Worm (Caenorhabditis elegans) whole organism, early embryonic: ENCODE measurements around the gene fbxb-76.
A peak's percentile ranks its signal among the peaks of the same experiment; 100 is the strongest.
"Not testable (repeated sequence)": the region's sequence is repeated elsewhere in the genome, so short reads cannot be mapped to it uniquely, and the experiment has no call there.

Source experiments
- B0310.2 ChIP-seq: sonication (generic microtip); optimal IDR thresholded peaks from 2 replicates; lab custom pipeline; 2016; ENCODE audit warnings: mild to moderate bottlenecking, missing genetic modification characterization, missing compliant biosample characterization
- F13C5.2 ChIP-seq: sonication (generic microtip); optimal IDR thresholded peaks from 2 replicates; lab custom pipeline; 2017; ENCODE audit warnings: mild to moderate bottlenecking, missing genetic modification characterization, inconsistent platforms, missing compliant biosample characterization
- aly-1 ChIP-seq: sonication (generic microtip); optimal IDR thresholded peaks from 2 replicates; lab custom pipeline; 2016; ENCODE audit warnings: missing genetic modification characterization, missing compliant biosample characterization
- ama-1 ChIP-seq: fragments of 150-350 bp; optimal IDR thresholded peaks from 2 replicates; lab custom pipeline; 2014
- ceh-13 ChIP-seq: fragments of 200-800 bp; sonication (Bioruptor generic); optimal IDR thresholded peaks from 2 replicates; lab custom pipeline; 2018; ENCODE audit warnings: mild to moderate bottlenecking, missing genetic modification characterization, missing compliant biosample characterization
- ceh-36 ChIP-seq: sonication (generic microtip); optimal IDR thresholded peaks from 2 replicates; lab custom pipeline; 2016; ENCODE audit warnings: missing genetic modification characterization, inconsistent platforms, missing compliant biosample characterization
- ets-7 ChIP-seq: sonication (generic microtip); optimal IDR thresholded peaks from 2 replicates; lab custom pipeline; 2016; ENCODE audit warnings: missing genotype, missing genetic modification characterization, missing compliant biosample characterization
- flt-1 ChIP-seq: fragments of 200-800 bp; sonication (Bioruptor generic); IDR thresholded peaks from 2 replicates; pipeline ENCODE4 v1.3.6; 2022; ENCODE audit warnings: missing genetic modification characterization, missing compliant biosample characterization
- hmbx-1 ChIP-seq: sonication (generic microtip); optimal IDR thresholded peaks from 2 replicates; lab custom pipeline; 2016; ENCODE audit warnings: mild to moderate bottlenecking, missing genetic modification characterization, missing compliant biosample characterization
- hmg-4 ChIP-seq: fragments of 200-800 bp; sonication (Bioruptor generic); optimal IDR thresholded peaks from 2 replicates; lab custom pipeline; 2018; ENCODE audit warnings: mild to moderate bottlenecking, missing genetic modification characterization, missing compliant biosample characterization
- hnd-1 ChIP-seq: sonication (generic microtip); optimal IDR thresholded peaks from 2 replicates; lab custom pipeline; 2016; ENCODE audit warnings: missing genetic modification characterization, missing compliant biosample characterization
- pes-1 ChIP-seq: fragments of 200-800 bp; sonication (Bioruptor generic); IDR thresholded peaks from 2 replicates; pipeline ENCODE4 v1.3.6; 2022; ENCODE audit warnings: missing genetic modification reagents, missing genetic modification characterization, missing compliant biosample characterization
- scrt-1 ChIP-seq: fragments of 200-800 bp; sonication (Bioruptor generic); IDR thresholded peaks from 2 replicates; pipeline ENCODE4 v1.3.6; 2022; ENCODE audit warnings: missing genetic modification characterization, missing compliant biosample characterization
- sea-1 ChIP-seq: fragments of 200-800 bp; sonication (Bioruptor generic); conservative IDR thresholded peaks from 2 replicates; pipeline ENCODE4 v1.3.6; 2022; ENCODE audit warnings: missing genetic modification characterization, missing compliant biosample characterization
- tbx-11 ChIP-seq: fragments of 200-800 bp; sonication (Bioruptor generic); IDR thresholded peaks from 2 replicates; pipeline ENCODE4 v1.3.6; 2022; ENCODE audit warnings: missing genetic modification characterization, missing compliant biosample characterization
- tbx-37 ChIP-seq: fragments of 200-800 bp; sonication (Bioruptor generic); conservative IDR thresholded peaks from 2 replicates; pipeline ENCODE4 v1.3.6; 2022; ENCODE audit warnings: missing genetic modification reagents, missing genetic modification characterization, missing compliant biosample characterization
- tra-4 ChIP-seq: sonication (generic microtip); optimal IDR thresholded peaks from 2 replicates; lab custom pipeline; 2017; ENCODE audit warnings: missing genetic modification characterization, missing compliant biosample characterization

fbxb-76 gene

DNA sequence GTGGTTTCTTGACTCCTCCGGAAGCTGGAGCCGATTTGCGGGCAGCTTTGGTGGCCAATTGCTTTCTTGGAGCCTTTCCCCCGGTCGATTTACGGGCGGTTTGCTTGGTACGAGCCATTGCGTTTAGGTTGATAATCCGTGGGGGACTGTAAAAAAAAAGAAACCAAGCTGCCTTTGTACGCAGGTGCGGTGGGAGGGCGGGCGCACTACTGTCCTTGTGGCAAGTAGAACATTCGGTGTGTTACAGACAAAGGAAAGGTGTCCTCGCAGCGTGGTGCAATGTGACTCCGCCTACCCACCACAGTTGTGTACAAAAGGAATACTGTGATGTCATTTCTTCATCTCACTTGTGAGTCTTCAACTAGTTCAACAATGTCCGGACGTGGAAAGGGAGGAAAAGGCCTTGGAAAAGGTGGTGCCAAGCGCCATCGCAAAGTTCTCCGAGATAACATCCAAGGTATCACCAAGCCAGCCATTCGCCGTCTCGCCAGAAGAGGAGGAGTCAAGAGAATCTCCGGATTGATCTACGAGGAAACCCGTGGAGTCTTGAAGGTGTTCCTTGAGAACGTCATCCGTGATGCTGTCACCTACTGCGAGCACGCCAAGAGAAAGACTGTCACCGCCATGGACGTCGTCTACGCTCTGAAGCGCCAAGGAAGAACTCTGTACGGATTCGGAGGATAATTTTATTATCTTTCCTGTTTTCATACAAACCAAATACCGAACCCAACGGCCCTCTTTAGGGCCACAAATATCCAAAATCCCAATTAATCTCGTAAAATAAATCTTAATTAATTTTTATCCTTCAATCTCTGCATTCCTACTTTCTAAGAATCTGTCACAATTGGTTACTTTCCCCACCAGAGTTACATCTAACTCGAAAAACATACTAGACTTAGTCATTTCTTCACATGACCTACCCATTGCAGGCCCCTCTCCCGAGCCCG, 27.9 kb upstream of the fbxb-76 start, which contains the start of the genes his-63 and his-64:
Gene his-63, minus strand, starts transcription at position 118 of the 947 bp plus-strand sequence.
Gene his-64, plus strand, starts transcription at position 373 of the 947 bp plus-strand sequence.
- peak; percentile 83 for TF ChIP-seq aly-1
- TF ChIP-seq tbx-37 (GFP tag; lab: Robert Waterston, UW): peak; percentile 47; the same call in 1 of the 2 replicates
- peak; percentile 69 for TF ChIP-seq pes-1 (GFP tag; lab: Robert Waterston, UW)
- TF ChIP-seq scrt-1 (GFP tag; lab: Robert Waterston, UW): 0 out of 2 replicates have a peak, but pooled peaks have one; percentile 51
- peak; percentile 56; the same call in 1 of the 2 replicates for TF ChIP-seq flt-1 (GFP tag; lab: Robert Waterston, UW)
- peak; percentile 92 for TF ChIP-seq ama-1
- peak; percentile 6; the same call in 1 of the 2 replicates for TF ChIP-seq sea-1 (GFP tag; lab: Robert Waterston, UW)
- peak; percentile 17 for TF ChIP-seq tra-4
- peak; percentile 57 for TF ChIP-seq ceh-36 (tag; lab: Kevin White, UChicago)
- TF ChIP-seq tbx-11 (GFP tag; lab: Robert Waterston, UW): peak; percentile 54

DNA sequence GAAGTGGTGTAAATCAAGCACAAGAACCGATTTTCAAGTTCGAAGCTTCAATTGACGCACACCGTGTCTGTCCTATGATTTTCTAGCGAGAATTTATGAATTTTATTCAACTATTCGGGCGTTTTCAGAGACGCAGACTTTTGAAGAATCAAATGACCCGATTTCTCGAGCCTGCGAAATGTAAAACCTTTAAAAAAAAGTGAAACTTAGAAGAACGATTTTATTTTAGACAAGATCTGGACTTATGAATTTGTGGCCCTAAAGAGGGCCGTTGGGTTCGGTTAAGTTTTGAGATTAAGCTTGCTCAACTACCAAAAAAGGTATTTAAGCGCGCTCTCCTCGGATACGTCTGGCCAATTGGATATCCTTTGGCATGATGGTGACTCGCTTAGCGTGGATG, 27.0 kb upstream of the fbxb-76 start:
- TF ChIP-seq ama-1 (peak; percentile 83), aly-1 (peak; percentile 81)

ce11 chrIV:11403288-11403991, 24.3 kb upstream of the fbxb-76 start, which contains the start of the genes memi-3 and cyp-31A2:
Gene memi-3 (minus strand): TSS chrIV:11403338.
Gene cyp-31A2 (plus strand): TSS chrIV:11403961.
- TF ChIP-seq ama-1 (no peak), hmg-4 (GFP tag; lab: Kevin White, UChicago) (no peak), B0310.2 (tag; lab: Kevin White, UChicago) (no peak), F13C5.2 (tag; lab: Kevin White, UChicago) (no peak), pes-1 (GFP tag; lab: Robert Waterston, UW) (no peak), tbx-37 (GFP tag; lab: Robert Waterston, UW) (no peak), tra-4 (no peak)

- TF ChIP-seq ama-1: peak; percentile 8
- TF ChIP-seq ceh-36 (tag; lab: Kevin White, UChicago): no peak
Observed at ce11 chrIV:11401482-11401881, 22.3 kb upstream of the fbxb-76 start.

- 0 out of 2 replicates have a peak, but pooled peaks have one; percentile 27 for TF ChIP-seq pes-1 (GFP tag; lab: Robert Waterston, UW)
- peak; percentile 39; the same call in 1 of the 2 replicates for TF ChIP-seq tbx-11 (GFP tag; lab: Robert Waterston, UW)
Observed at ce11 chrIV:11400098-11400497, 20.9 kb upstream of the fbxb-76 start.

DNA sequence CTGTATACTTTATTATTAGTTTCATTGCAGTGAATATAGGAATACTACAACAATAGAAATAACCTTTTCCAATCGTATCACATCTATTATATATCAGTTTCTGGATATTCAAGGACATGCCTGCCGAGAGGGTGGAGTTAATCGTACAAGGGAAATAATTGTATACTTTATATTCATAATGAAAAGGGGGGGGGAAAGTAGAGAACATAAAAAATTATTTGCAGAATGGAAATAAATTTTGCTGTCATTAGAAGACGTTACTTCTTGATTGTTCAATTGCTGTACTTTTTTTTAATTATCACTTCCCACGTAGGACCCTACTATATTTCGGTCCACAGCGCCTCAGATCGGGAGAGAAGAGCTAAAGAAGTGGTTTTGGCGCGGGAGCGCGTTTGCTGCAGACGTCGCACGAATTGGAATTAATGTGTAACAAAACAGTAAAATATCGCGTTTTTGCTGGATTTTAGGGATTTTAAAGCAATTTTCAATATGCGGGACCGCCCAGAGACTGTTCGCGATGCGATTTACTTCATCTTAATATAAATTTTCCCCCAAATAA, 19.2 kb upstream of the fbxb-76 start, which contains the start of gene dsl-6:
Gene dsl-6, minus strand, starts transcription at position 51 of the 559 bp plus-strand sequence.
- not testable (repeated sequence) for TF ChIP-seq hmbx-1 (tag; lab: Kevin White, UChicago); ets-7; ceh-13 (GFP tag; lab: Kevin White, UChicago)

DNA sequence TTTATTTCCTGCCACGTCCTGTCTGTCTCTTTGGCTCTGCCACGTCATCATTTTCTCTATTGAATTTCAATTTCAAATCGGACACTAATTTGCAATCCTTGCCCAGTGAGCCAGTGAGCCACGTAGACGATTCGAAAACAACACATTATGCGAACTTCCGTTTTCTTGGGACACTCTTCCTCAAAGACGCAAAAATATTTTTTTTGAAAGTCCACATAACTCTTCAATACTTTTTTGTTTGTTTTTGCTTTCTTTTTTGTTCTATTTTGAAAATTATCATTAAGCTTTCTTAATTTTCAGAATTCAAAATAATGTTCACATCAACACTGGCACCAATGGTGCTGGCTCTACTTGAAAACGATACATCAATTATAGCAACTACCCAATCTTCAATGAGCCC, 15.1 kb upstream of the fbxb-76 start, which contains the start of gene tag-89:
Gene tag-89, plus strand, starts transcription at position 301 of the 400 bp plus-strand sequence.
- no peak for TF ChIP-seq hmbx-1 (tag; lab: Kevin White, UChicago)
- no peak for TF ChIP-seq scrt-1 (GFP tag; lab: Robert Waterston, UW)
- TF ChIP-seq ama-1: no peak

DNA sequence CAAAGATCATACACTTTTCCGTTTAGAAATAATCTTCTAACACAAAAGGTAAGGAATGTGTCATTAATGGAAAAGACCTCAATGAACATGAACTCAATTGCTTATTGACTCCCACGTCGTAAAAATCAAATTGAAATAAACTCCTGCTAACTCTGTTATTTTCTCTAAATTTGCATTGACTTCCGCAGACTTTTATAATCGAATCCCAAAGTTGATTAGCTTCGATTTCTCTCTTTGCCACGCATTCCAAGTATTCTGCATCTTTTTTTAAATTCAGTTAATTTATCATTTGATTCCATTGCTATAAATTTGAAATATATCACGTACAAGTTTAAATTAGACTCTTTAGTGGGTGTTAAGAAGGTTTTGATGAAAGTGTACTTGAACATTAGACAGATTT, 9.5 kb upstream of the fbxb-76 start:
- TF ChIP-seq ama-1 (no peak), tra-4 (no peak), flt-1 (GFP tag; lab: Robert Waterston, UW) (no peak), pes-1 (GFP tag; lab: Robert Waterston, UW) (no peak), ceh-13 (GFP tag; lab: Kevin White, UChicago) (no peak), sea-1 (GFP tag; lab: Robert Waterston, UW) (no peak), hmbx-1 (tag; lab: Kevin White, UChicago) (no peak), ets-7 (no peak), F13C5.2 (tag; lab: Kevin White, UChicago) (no peak), hnd-1 (tag; lab: Kevin White, UChicago) (no peak), B0310.2 (tag; lab: Kevin White, UChicago) (no peak), tbx-37 (GFP tag; lab: Robert Waterston, UW) (no peak), aly-1 (no peak), hmg-4 (GFP tag; lab: Kevin White, UChicago) (no peak), scrt-1 (GFP tag; lab: Robert Waterston, UW) (no peak)
